Worm (Caenorhabditis elegans): ENCODE measurements around the gene Y50D4B.4.

The Y50D4B.4 gene

ce11 chrV:1074946-1075345 lies 17.5 kb upstream of the Y50D4B.4 start, which contains the start of gene K10C9.1:
Gene K10C9.1 (plus strand): TSS chrV:1075246.
- TF ChIP-seq atf-7 (tag; optimal IDR thresholded peaks at IDR 0.05) (no peak), attf-3 (GFP tag; conservative IDR thresholded peaks at IDR 0.05) (no peak), ceh-27 (GFP tag; optimal IDR thresholded peaks at IDR 0.05) (no peak), snpc-4 (GFP tag; optimal IDR thresholded peaks at IDR 0.05) (no peak), snpc-4 (tag; optimal IDR thresholded peaks at IDR 0.05) (no peak), attf-6 (GFP tag; IDR thresholded peaks at IDR 0.05) (no peak), nhr-80 (tag; optimal IDR thresholded peaks at IDR 0.05) (no peak), hsf-1 (GFP tag; IDR thresholded peaks at IDR 0.05) (no peak), nhr-90 (tag; optimal IDR thresholded peaks at IDR 0.05) (no peak), sea-2 (GFP tag; IDR thresholded peaks at IDR 0.05) (no peak), mel-28 (tag; optimal IDR thresholded peaks at IDR 0.05; ENCODE audit: borderline replicate concordance) (no peak), him-1 (tag; optimal IDR thresholded peaks at IDR 0.05) (no peak), lin-54 (GFP tag; optimal IDR thresholded peaks at IDR 0.05) (no peak), ekl-4 (GFP tag; IDR thresholded peaks at IDR 0.05) (no peak), ama-1 (optimal IDR thresholded peaks at IDR 0.05) (no peak), ama-1 (GFP tag; optimal IDR thresholded peaks at IDR 0.05) (no peak), ztf-28 (GFP tag; IDR thresholded peaks at IDR 0.05) (no peak), nhr-120 (GFP tag; IDR thresholded peaks at IDR 0.05) (no peak), C17E4.6 (GFP tag; IDR thresholded peaks at IDR 0.05) (no peak), ceh-91 (GFP tag; IDR thresholded peaks at IDR 0.05) (no peak), lin-35 (GFP tag; optimal IDR thresholded peaks at IDR 0.05) (no peak), ztf-3 (GFP tag; optimal IDR thresholded peaks at IDR 0.05) (no peak)

- TF ChIP-seq ama-1 (optimal IDR thresholded peaks at IDR 0.05) = no peak
- no peak for TF ChIP-seq ama-1 (GFP tag; optimal IDR thresholded peaks at IDR 0.05)
- TF ChIP-seq Y67H2A.10 (GFP tag; conservative IDR thresholded peaks at IDR 0.05) = no peak
- TF ChIP-seq lir-1 (GFP tag; conservative IDR thresholded peaks at IDR 0.05) = no peak
- no peak for TF ChIP-seq sea-2 (GFP tag; IDR thresholded peaks at IDR 0.05)
- TF ChIP-seq F22D6.2 (tag; optimal IDR thresholded peaks at IDR 0.05) = no peak
Measured at ce11 chrV:1084016-1084415, 8.4 kb upstream of the Y50D4B.4 start, which contains the start of gene Y50D4B.6. Gene Y50D4B.6 (plus strand): TSS chrV:1084316.

ce11 chrV:1087983-1088382 lies 4.5 kb upstream of the Y50D4B.4 start, which contains the start of gene clec-203:
Gene clec-203 (plus strand): TSS chrV:1088283.
- TF ChIP-seq cebp-2 (GFP tag; IDR thresholded peaks at IDR 0.05) = no peak

- TF ChIP-seq hmg-20 (GFP tag; IDR thresholded peaks at IDR 0.05) = no peak
- no peak for TF ChIP-seq lsy-27 (tag; optimal IDR thresholded peaks at IDR 0.05; ENCODE audit: borderline replicate concordance, insufficient read depth)
- no peak for TF ChIP-seq nfya-2 (GFP tag; IDR thresholded peaks at IDR 0.05)
- no peak for TF ChIP-seq xnd-1 (tag; optimal IDR thresholded peaks at IDR 0.05)
- no peak for TF ChIP-seq B0261.1 (tag; optimal IDR thresholded peaks at IDR 0.05)
- no peak for TF ChIP-seq nhr-80 (tag; optimal IDR thresholded peaks at IDR 0.05)
- no peak for TF ChIP-seq ets-4 (GFP tag; optimal IDR thresholded peaks at IDR 0.05)
- TF ChIP-seq Y67H2A.10 (GFP tag; conservative IDR thresholded peaks at IDR 0.05) = no peak
- no peak for TF ChIP-seq ztf-18 (tag; optimal IDR thresholded peaks at IDR 0.05)
- no peak for TF ChIP-seq mel-28 (tag; optimal IDR thresholded peaks at IDR 0.05; ENCODE audit: borderline replicate concordance)
- TF ChIP-seq madf-8 (GFP tag; conservative IDR thresholded peaks at IDR 0.05) = no peak
- TF ChIP-seq hlh-26 (GFP tag; conservative IDR thresholded peaks at IDR 0.05) = no peak
- TF ChIP-seq T26A5.8 (tag; optimal IDR thresholded peaks at IDR 0.05) = no peak
Measured at ce11 chrV:1100280-1100679, 7.8 kb downstream of the Y50D4B.4 start, which contains the start of gene Y50D4B.2. Gene Y50D4B.2 (plus strand): TSS chrV:1100580.

Data from whole organism, young adult.